Fruit fly (Drosophila melanogaster) whole organism, prepupa: ENCODE data around the gene CG14442.
A peak's percentile ranks its signal among the peaks of the same experiment; 100 is the strongest.

Experiments used
- Blimp-1 ChIP-seq: fragments of 200-800 bp; sonication (Bioruptor generic); optimal IDR thresholded peaks from 3 replicates; lab custom pipeline; 2017; ENCODE audit warnings: missing biosample characterization, missing genetic modification characterization, mild to moderate bottlenecking, moderate library complexity, missing genetic modification reagents
- CG10631 ChIP-seq: fragments of 200-800 bp; sonication (Bioruptor generic); optimal IDR thresholded peaks from 2 replicates; lab custom pipeline; 2016; ENCODE audit warnings: missing biosample characterization, missing genetic modification characterization
- CG11762 ChIP-seq: fragments of 200-800 bp; sonication (Bioruptor generic); optimal IDR thresholded peaks from 3 replicates; lab custom pipeline; 2016; ENCODE audit warnings: missing biosample characterization, missing genetic modification characterization; ENCODE audit not compliant: insufficient read depth
- CG11902 ChIP-seq: fragments of 200-800 bp; sonication (Bioruptor generic); optimal IDR thresholded peaks from 3 replicates; lab custom pipeline; 2016; ENCODE audit warnings: missing biosample characterization, missing genetic modification characterization
- CG15336 ChIP-seq: fragments of 200-800 bp; sonication (Bioruptor generic); IDR thresholded peaks from 2 replicates; pipeline ENCODE4 v1.3.6; 2022; ENCODE audit warnings: missing biosample characterization, missing genetic modification characterization
- CG16779 ChIP-seq: fragments of 200-800 bp; sonication (Bioruptor generic); optimal IDR thresholded peaks from 3 replicates; lab custom pipeline; 2017; ENCODE audit warnings: missing biosample characterization, mild to moderate bottlenecking, missing genetic modification characterization
- CG3032 ChIP-seq: fragments of 200-800 bp; optimal IDR thresholded peaks from 2 replicates; lab custom pipeline; 2019; ENCODE audit warnings: missing biosample characterization, mild to moderate bottlenecking, missing genetic modification characterization, moderate library complexity
- CG34406 ChIP-seq: fragments of 200-800 bp; sonication (Bioruptor generic); optimal IDR thresholded peaks from 3 replicates; lab custom pipeline; 2016; ENCODE audit warnings: missing biosample characterization, missing genetic modification characterization
- CG3919 ChIP-seq: fragments of 200-800 bp; sonication (Bioruptor generic); optimal IDR thresholded peaks from 3 replicates; lab custom pipeline; 2016; ENCODE audit warnings: missing biosample characterization, missing genetic modification characterization
- CG4318 ChIP-seq: fragments of 200-800 bp; sonication (Bioruptor generic); optimal IDR thresholded peaks from 3 replicates; lab custom pipeline; 2017; ENCODE audit warnings: missing biosample characterization, mild to moderate bottlenecking, missing genetic modification characterization
- CG6276 ChIP-seq: fragments of 200-800 bp; sonication (Bioruptor generic); optimal IDR thresholded peaks from 2 replicates; lab custom pipeline; 2017; ENCODE audit warnings: missing biosample characterization, mild to moderate bottlenecking, missing genetic modification characterization
- CG6792 ChIP-seq: fragments of 200-800 bp; sonication (Bioruptor generic); optimal IDR thresholded peaks from 3 replicates; lab custom pipeline; 2016; ENCODE audit warnings: missing biosample characterization, missing genetic modification characterization
- CG6808 ChIP-seq: fragments of 200-800 bp; sonication (Bioruptor generic); optimal IDR thresholded peaks from 3 replicates; lab custom pipeline; 2017; ENCODE audit warnings: missing biosample characterization, missing genetic modification characterization, mild to moderate bottlenecking, moderate library complexity, missing genetic modification reagents
- CG7368 ChIP-seq: fragments of 200-800 bp; sonication (Bioruptor generic); optimal IDR thresholded peaks from 3 replicates; lab custom pipeline; 2016; ENCODE audit warnings: missing biosample characterization, missing genetic modification characterization
- CG8119 ChIP-seq: fragments of 200-800 bp; sonication (Bioruptor generic); IDR thresholded peaks from 3 replicates; pipeline ENCODE4 v1.3.6; 2022; ENCODE audit warnings: missing biosample characterization, missing genetic modification characterization
- CG8319 ChIP-seq: fragments of 200-800 bp; sonication (Bioruptor generic); optimal IDR thresholded peaks from 3 replicates; lab custom pipeline; 2016; ENCODE audit warnings: missing biosample characterization, missing genetic modification characterization
- CG8632 ChIP-seq: fragments of 200-800 bp; sonication (Bioruptor generic); optimal IDR thresholded peaks from 3 replicates; lab custom pipeline; 2016; ENCODE audit warnings: missing biosample characterization, missing genetic modification characterization
- CG9139 ChIP-seq: fragments of 200-800 bp; sonication (Bioruptor generic); optimal IDR thresholded peaks from 3 replicates; lab custom pipeline; 2017; ENCODE audit warnings: missing biosample characterization, mild to moderate bottlenecking, missing genetic modification characterization
- Eip78C ChIP-seq: fragments of 200-800 bp; sonication (Bioruptor generic); peaks from one replicate; lab custom pipeline; 2016; ENCODE audit warnings: missing biosample characterization, missing genetic modification characterization
- Eip93F ChIP-seq: fragments of 200-800 bp; sonication (Bioruptor generic); optimal IDR thresholded peaks from 2 replicates; lab custom pipeline; 2016; ENCODE audit warnings: missing biosample characterization, mild to moderate bottlenecking, missing genetic modification characterization
- Gug ChIP-seq: fragments of 200-800 bp; sonication (Bioruptor generic); IDR thresholded peaks from 2 replicates; pipeline ENCODE4 v1.3.6; 2022; ENCODE audit warnings: missing biosample characterization, missing genetic modification characterization
- Hr38 ChIP-seq: sonication (Bioruptor generic); optimal IDR thresholded peaks from 2 replicates; lab custom pipeline; 2016; ENCODE audit warnings: missing biosample characterization, missing genetic modification characterization
- Hr39 ChIP-seq: fragments of 200-800 bp; sonication (Bioruptor generic); optimal IDR thresholded peaks from 2 replicates; lab custom pipeline; 2016; ENCODE audit warnings: missing biosample characterization, missing genetic modification characterization
- Hr4 ChIP-seq: fragments of 200-800 bp; sonication (Bioruptor generic); optimal IDR thresholded peaks from 3 replicates; lab custom pipeline; 2016; ENCODE audit warnings: missing biosample characterization, missing genetic modification characterization
- Lpt ChIP-seq: fragments of 200-800 bp; sonication (Bioruptor generic); optimal IDR thresholded peaks from 3 replicates; lab custom pipeline; 2016; ENCODE audit warnings: missing biosample characterization, missing genetic modification characterization
- Met ChIP-seq: fragments of 200-800 bp; sonication (Bioruptor generic); optimal IDR thresholded peaks from 3 replicates; lab custom pipeline; 2016; ENCODE audit warnings: missing biosample characterization, missing genetic modification characterization
- OdsH ChIP-seq: fragments of 200-800 bp; sonication (Bioruptor generic); optimal IDR thresholded peaks from 3 replicates; lab custom pipeline; 2016; ENCODE audit warnings: missing biosample characterization, missing genetic modification characterization
- Sox102F ChIP-seq: fragments of 200-800 bp; sonication (Bioruptor generic); optimal IDR thresholded peaks from 2 replicates; lab custom pipeline; 2016; ENCODE audit warnings: missing biosample characterization, mild to moderate bottlenecking, missing genetic modification characterization
- Sox14 ChIP-seq: fragments of 200-800 bp; sonication (Bioruptor generic); optimal IDR thresholded peaks from 3 replicates; lab custom pipeline; 2016; ENCODE audit warnings: missing biosample characterization, missing genetic modification characterization
- Sox15 ChIP-seq: fragments of 200-800 bp; sonication (Bioruptor generic); optimal IDR thresholded peaks from 3 replicates; lab custom pipeline; 2016; ENCODE audit warnings: missing biosample characterization, missing genetic modification characterization
- achi ChIP-seq: fragments of 200-800 bp; sonication (Bioruptor generic); optimal IDR thresholded peaks from 3 replicates; lab custom pipeline; 2016; ENCODE audit warnings: missing biosample characterization, missing genetic modification characterization
- acj6 ChIP-seq: fragments of 200-800 bp; sonication (Bioruptor generic); optimal IDR thresholded peaks from 3 replicates; lab custom pipeline; 2016; ENCODE audit warnings: missing biosample characterization, missing genetic modification characterization
- cyc ChIP-seq: fragments of 200-800 bp; sonication (Bioruptor generic); optimal IDR thresholded peaks from 3 replicates; lab custom pipeline; 2016; ENCODE audit warnings: missing biosample characterization, missing genetic modification characterization
- dac ChIP-seq: fragments of 200-800 bp; sonication (Bioruptor generic); optimal IDR thresholded peaks from 2 replicates; lab custom pipeline; 2017; ENCODE audit warnings: missing biosample characterization, mild to moderate bottlenecking, missing genetic modification characterization
- dsx ChIP-seq: fragments of 200-800 bp; optimal IDR thresholded peaks from 3 replicates; lab custom pipeline; 2019; ENCODE audit warnings: missing biosample characterization, mild to moderate bottlenecking, missing genetic modification characterization, moderate library complexity; ENCODE audit not compliant: poor library complexity, severe bottlenecking
- eg ChIP-seq: fragments of 200-800 bp; sonication (Bioruptor generic); IDR thresholded peaks from 3 replicates; pipeline ENCODE4 v1.3.6; 2022; ENCODE audit warnings: missing biosample characterization, missing genetic modification characterization
- esn ChIP-seq: fragments of 200-800 bp; sonication (Bioruptor generic); optimal IDR thresholded peaks from 2 replicates; lab custom pipeline; 2016; ENCODE audit warnings: missing biosample characterization, mild to moderate bottlenecking, missing genetic modification characterization, moderate library complexity
- fd59A ChIP-seq: fragments of 200-800 bp; sonication (Bioruptor generic); optimal IDR thresholded peaks from 2 replicates; lab custom pipeline; 2017; ENCODE audit warnings: missing biosample characterization, mild to moderate bottlenecking, missing genetic modification characterization, missing genetic modification reagents
- fd85E ChIP-seq: fragments of 200-800 bp; sonication (Bioruptor generic); optimal IDR thresholded peaks from 3 replicates; lab custom pipeline; 2016; ENCODE audit warnings: missing biosample characterization, missing genetic modification characterization
- fkh ChIP-seq: fragments of 200-800 bp; sonication (Bioruptor generic); optimal IDR thresholded peaks from 3 replicates; lab custom pipeline; 2017; ENCODE audit warnings: missing biosample characterization, mild to moderate bottlenecking, missing genetic modification characterization, moderate library complexity
- lz ChIP-seq: fragments of 200-800 bp; sonication (Bioruptor generic); optimal IDR thresholded peaks from 3 replicates; lab custom pipeline; 2016; ENCODE audit warnings: missing biosample characterization, missing genetic modification characterization
- net ChIP-seq: fragments of 200-800 bp; sonication (Bioruptor generic); optimal IDR thresholded peaks from 3 replicates; lab custom pipeline; 2016; ENCODE audit warnings: missing biosample characterization, missing genetic modification characterization
- pdm3 ChIP-seq: fragments of 200-800 bp; sonication (Bioruptor generic); optimal IDR thresholded peaks from 3 replicates; lab custom pipeline; 2016; ENCODE audit warnings: missing biosample characterization, missing genetic modification characterization
- ss ChIP-seq, 2 experiments: fragments of 200-800 bp; sonication (Bioruptor generic); optimal IDR thresholded peaks; 2 replicates in 1 of 2; 3 replicates in 1 of 2; lab custom pipeline; 2017 to 2018; ENCODE audit warnings: mild to moderate bottlenecking in 2 of 2, missing biosample characterization in 2 of 2, missing genetic modification characterization in 2 of 2, moderate library complexity in 1 of 2
- topi ChIP-seq: fragments of 200-800 bp; sonication (Bioruptor generic); optimal IDR thresholded peaks from 3 replicates; lab custom pipeline; 2016; ENCODE audit warnings: missing biosample characterization, missing genetic modification characterization
- vri ChIP-seq: fragments of 200-800 bp; sonication (Bioruptor generic); optimal IDR thresholded peaks from 3 replicates; lab custom pipeline; 2016; ENCODE audit warnings: missing biosample characterization, mild to moderate bottlenecking, missing genetic modification characterization

CG14442 gene

DNA sequence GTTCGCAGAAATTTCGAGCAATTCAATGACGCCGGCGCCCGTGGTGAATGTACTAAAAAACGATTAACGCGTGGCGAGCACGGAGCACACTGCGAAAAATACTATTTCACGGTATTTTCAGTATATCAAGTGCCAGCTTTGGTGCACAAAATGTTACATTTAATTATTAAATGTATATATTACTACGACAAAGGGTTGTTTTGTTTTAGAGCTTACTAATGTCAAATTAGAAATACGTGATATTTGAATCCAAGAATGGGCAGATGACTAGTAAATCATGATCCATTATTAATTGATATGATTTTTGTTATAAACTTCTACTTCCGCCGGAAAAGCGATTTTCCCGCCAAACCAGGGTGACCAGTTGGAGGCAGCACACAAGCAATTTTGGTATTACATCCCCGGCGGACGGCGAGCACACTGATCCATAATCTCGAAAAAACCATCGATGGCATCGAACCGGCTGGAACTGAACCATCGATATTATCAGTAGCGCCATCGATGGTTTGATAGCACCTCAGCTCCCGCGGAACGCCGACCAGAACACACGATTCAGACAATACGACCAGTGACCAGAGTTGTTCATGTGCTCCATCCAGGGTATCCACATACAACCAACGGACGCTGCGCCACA lies 40.5 kb downstream of the CG14442 start, which contains the start of the genes CG3226 and Cdc7 (continued):
- TF ChIP-seq CG8319 (GFP tag; lab: Kevin White, UChicago) (peak; percentile 55), CG7368 (GFP tag; lab: Kevin White, UChicago) (peak; percentile 60), net (peak; percentile 70), CG6808 (GFP tag; lab: Kevin White, UChicago) (peak; percentile 74), fd85E (GFP tag; lab: Kevin White, UChicago) (peak; percentile 46), CG11902 (GFP tag; lab: Kevin White, UChicago) (no peak), esn (GFP tag; lab: Kevin White, UChicago) (peak; percentile 76), CG10631 (GFP tag; lab: Kevin White, UChicago) (peak; percentile 46), Sox14 (peak; percentile 53), CG3919 (peak; percentile 64), OdsH (GFP tag; lab: Kevin White, UChicago) (peak; percentile 67), Eip93F (GFP tag; lab: Kevin White, UChicago) (peak; percentile 18), vri (peak; percentile 59), CG11762 (peak; percentile 32), fkh (GFP tag; lab: Kevin White, UChicago) (peak; percentile 56), CG6792 (GFP tag; lab: Kevin White, UChicago) (peak; percentile 64), dsx (GFP tag; lab: Kevin White, UChicago) (peak; percentile 33), Met (GFP tag; lab: Kevin White, UChicago) (peak; percentile 72), Sox15 (no peak), cyc (GFP tag; lab: Kevin White, UChicago) (peak; percentile 57)

dm6 chrX:6646846-6647245 lies 48.0 kb downstream of the CG14442 start:
- TF ChIP-seq Eip78C (GFP tag; lab: Kevin White, UChicago) (peak; percentile 73), eg (GFP tag; lab: Robert Waterston, UW) (no peak), Gug (GFP tag; lab: Robert Waterston, UW) (no peak), dsx (GFP tag; lab: Kevin White, UChicago) (peak; percentile 1), CG15336 (GFP tag; lab: Robert Waterston, UW) (peak; percentile 42; the same call in 1 of the 2 replicates), fd59A (GFP tag; lab: Kevin White, UChicago) (no peak), Hr4 (GFP tag; lab: Kevin White, UChicago) (peak; percentile 13), CG7368 (GFP tag; lab: Kevin White, UChicago) (no peak), Hr39 (GFP tag; lab: Kevin White, UChicago) (no peak), Blimp-1 (GFP tag; lab: Kevin White, UChicago) (no peak), fd85E (GFP tag; lab: Kevin White, UChicago) (no peak), Lpt (GFP tag; lab: Kevin White, UChicago) (peak; percentile 9), achi (GFP tag; lab: Kevin White, UChicago) (peak; percentile 31), CG8632 (GFP tag; lab: Kevin White, UChicago) (no peak), CG4318 (GFP tag; lab: Kevin White, UChicago) (no peak), CG6276 (no peak), CG8119 (peak; percentile 26; the same call in 1 of the 3 replicates), Sox14 (peak; percentile 18), CG16779 (tag; lab: Kevin White, UChicago) (no peak), CG10631 (GFP tag; lab: Kevin White, UChicago) (peak; percentile 25), CG3032 (tag; lab: Kevin White, UChicago) (peak; percentile 10), ss (GFP tag; optimal IDR thresholded peaks at IDR 0.05; lab: Kevin White, UChicago) (peak in 1 of 2 experiments; percentile 21), Sox102F (no peak), net (no peak), CG8319 (GFP tag; lab: Kevin White, UChicago) (no peak), Hr38 (no peak), Eip93F (GFP tag; lab: Kevin White, UChicago) (no peak), acj6 (peak; percentile 26), CG3919 (peak; percentile 9), pdm3 (GFP tag; lab: Kevin White, UChicago) (no peak), OdsH (GFP tag; lab: Kevin White, UChicago) (peak; percentile 4), CG11762 (no peak), lz (GFP tag; lab: Kevin White, UChicago) (no peak), CG34406 (GFP tag; lab: Kevin White, UChicago) (no peak), cyc (GFP tag; lab: Kevin White, UChicago) (no peak), fkh (GFP tag; lab: Kevin White, UChicago) (no peak), dac (GFP tag; lab: Kevin White, UChicago) (no peak), topi (no peak), Met (GFP tag; lab: Kevin White, UChicago) (no peak), CG6792 (GFP tag; lab: Kevin White, UChicago) (peak; percentile 5), CG9139 (GFP tag; lab: Kevin White, UChicago) (no peak)
